Worm (Caenorhabditis elegans): ENCODE results near the gene srh-76.

srh-76 gene

DNA sequence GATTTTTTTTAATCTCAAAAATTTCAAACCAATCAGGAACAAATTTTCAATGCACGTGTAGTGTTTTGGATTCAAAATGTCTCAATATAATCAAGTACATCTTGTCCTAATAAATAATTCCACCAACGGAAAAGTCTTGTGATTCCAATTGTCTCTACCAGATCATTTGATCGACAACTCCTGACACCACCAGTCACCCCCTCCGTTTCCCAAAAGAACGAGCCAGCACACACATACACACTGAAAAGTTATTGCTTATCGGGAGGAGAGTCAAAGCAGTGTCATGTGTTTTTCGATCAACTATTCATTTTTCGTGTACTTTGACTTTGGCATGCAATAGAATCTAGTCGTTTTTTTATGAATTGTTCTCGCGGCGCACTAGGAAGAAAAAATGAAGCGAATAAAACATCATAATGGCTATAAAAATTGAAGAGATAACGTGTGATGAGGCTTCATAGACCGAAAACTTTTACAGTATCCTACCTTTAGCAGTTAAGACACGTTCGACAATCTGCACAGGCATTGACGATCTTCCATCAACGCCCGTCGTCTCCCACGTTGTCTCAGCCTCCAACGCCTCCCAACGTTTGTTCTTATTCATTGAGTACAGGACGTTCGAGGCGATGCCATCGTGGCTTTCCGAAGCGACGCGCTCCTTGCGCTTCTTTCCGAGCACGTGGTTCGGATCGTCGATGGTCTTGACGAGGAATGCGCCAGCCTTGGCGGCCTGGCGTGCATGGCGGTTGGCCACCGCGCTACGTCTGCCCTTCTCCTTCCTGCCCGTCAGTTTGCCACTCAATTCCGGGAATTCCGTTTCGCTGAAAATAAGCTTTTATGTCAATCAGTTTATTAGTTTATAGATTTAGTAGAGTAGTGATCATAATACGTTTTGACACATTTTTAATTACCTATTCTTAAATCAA is 10.0 kb downstream of the srh-76 start (continued):
- TF ChIP-seq dpl-1 (GFP tag; optimal IDR thresholded peaks at IDR 0.05), result peak in 2 of 3 experiments; percentile 33 to 41
- peak; percentile 38 for TF ChIP-seq mep-1 (tag; optimal IDR thresholded peaks at IDR 0.05)
- TF ChIP-seq lin-35 (GFP tag; optimal IDR thresholded peaks at IDR 0.05), result peak; percentile 33 to 58
- TF ChIP-seq nhr-11 (tag; optimal IDR thresholded peaks at IDR 0.05), result peak; percentile 73
- peak; percentile 33 for TF ChIP-seq snpc-4 (tag; optimal IDR thresholded peaks at IDR 0.05)

- no peak for TF ChIP-seq F16B12.6 (tag; optimal IDR thresholded peaks at IDR 0.05)
- TF ChIP-seq mep-1 (tag; optimal IDR thresholded peaks at IDR 0.05), result peak; percentile 78
- TF ChIP-seq nhr-28 (tag; optimal IDR thresholded peaks at IDR 0.05), result no peak
- TF ChIP-seq ceh-63 (GFP tag; optimal IDR thresholded peaks at IDR 0.05), result no peak
- TF ChIP-seq fos-1 (tag; optimal IDR thresholded peaks at IDR 0.05), result no peak
- no peak for TF ChIP-seq alr-1 (tag; optimal IDR thresholded peaks at IDR 0.05; ENCODE audit: borderline replicate concordance)
- no peak for TF ChIP-seq egl-13 (tag; optimal IDR thresholded peaks at IDR 0.05)
- TF ChIP-seq dsc-1 (tag; optimal IDR thresholded peaks at IDR 0.05), result peak; percentile 31
- TF ChIP-seq pag-3 (tag; optimal IDR thresholded peaks at IDR 0.05; ENCODE audit: borderline replicate concordance, insufficient read depth), result peak; percentile 67
- TF ChIP-seq nhr-76 (tag; optimal IDR thresholded peaks at IDR 0.05), result no peak
- peak; percentile 61 for TF ChIP-seq lin-13 (GFP tag; optimal IDR thresholded peaks at IDR 0.05)
- TF ChIP-seq unc-130 (tag; optimal IDR thresholded peaks at IDR 0.05), result peak; percentile 93
- no peak for TF ChIP-seq pqm-1 (tag; optimal IDR thresholded peaks at IDR 0.05)
- no peak for TF ChIP-seq unc-30 (tag; optimal IDR thresholded peaks at IDR 0.05)
- peak; percentile 64 for TF ChIP-seq C16A3.4 (tag; optimal IDR thresholded peaks at IDR 0.05)
- no peak for TF ChIP-seq isw-1 (GFP tag; IDR thresholded peaks at IDR 0.05)
- no peak for TF ChIP-seq sox-4 (tag; optimal IDR thresholded peaks at IDR 0.05)
- TF ChIP-seq elt-3 (tag; optimal IDR thresholded peaks at IDR 0.05), result peak in 1 of 6 experiments; percentile 90
- peak; percentile 67 for TF ChIP-seq pax-3 (tag; optimal IDR thresholded peaks at IDR 0.05)
- TF ChIP-seq snpc-4 (tag; optimal IDR thresholded peaks at IDR 0.05), result peak; percentile 68
- TF ChIP-seq nhr-47 (tag; optimal IDR thresholded peaks at IDR 0.05), result peak; percentile 79
- no peak for TF ChIP-seq nhr-84 (tag; optimal IDR thresholded peaks at IDR 0.05)
- TF ChIP-seq ces-1 (GFP tag; optimal IDR thresholded peaks at IDR 0.05), result no peak
- peak; percentile 78 for TF ChIP-seq irx-1 (tag; optimal IDR thresholded peaks at IDR 0.05)
- peak; percentile 66 for TF ChIP-seq C04F5.9 (tag; optimal IDR thresholded peaks at IDR 0.05)
- TF ChIP-seq lin-14 (GFP tag; optimal IDR thresholded peaks at IDR 0.05), result peak; percentile 91
- TF ChIP-seq nhr-85 (tag), result peak; percentile 99
- peak; percentile 59 for TF ChIP-seq ceh-8 (GFP tag; optimal IDR thresholded peaks at IDR 0.05)
- peak; percentile 80 for TF ChIP-seq rnt-1 (tag; optimal IDR thresholded peaks at IDR 0.05)
- TF ChIP-seq lin-15B (tag; optimal IDR thresholded peaks at IDR 0.05), result no peak
- TF ChIP-seq unc-98 (GFP tag; IDR thresholded peaks at IDR 0.05), result no peak
- peak; percentile 78 for TF ChIP-seq xbp-1 (tag; optimal IDR thresholded peaks at IDR 0.05)
- TF ChIP-seq nhr-11 (tag; optimal IDR thresholded peaks at IDR 0.05), result peak; percentile 44
- TF ChIP-seq ceh-82 (tag; optimal IDR thresholded peaks at IDR 0.05), result no peak
- TF ChIP-seq skn-1 (tag; optimal IDR thresholded peaks at IDR 0.05), result peak; percentile 87
- TF ChIP-seq swsn-7 (tag; optimal IDR thresholded peaks at IDR 0.05), result peak; percentile 58
- peak; percentile 52 to 89 for TF ChIP-seq lin-35 (GFP tag; optimal IDR thresholded peaks at IDR 0.05)
- no peak for TF ChIP-seq mef-2 (tag; optimal IDR thresholded peaks at IDR 0.05)
- TF ChIP-seq lsy-2 (tag; optimal IDR thresholded peaks at IDR 0.05), result peak; percentile 56 to 77
- no peak for TF ChIP-seq nhr-77 (tag; optimal IDR thresholded peaks at IDR 0.05)
- TF ChIP-seq nhr-237 (tag; optimal IDR thresholded peaks at IDR 0.05), result no peak
- peak; percentile 91 for TF ChIP-seq snu-23 (GFP tag; optimal IDR thresholded peaks at IDR 0.05)
- TF ChIP-seq tlp-1 (tag; optimal IDR thresholded peaks at IDR 0.05), result no peak
- TF ChIP-seq ets-5 (GFP tag; IDR thresholded peaks at IDR 0.05), result no peak
- TF ChIP-seq nhr-71 (tag; optimal IDR thresholded peaks at IDR 0.05), result peak; percentile 97
- TF ChIP-seq ztf-4 (tag; optimal IDR thresholded peaks at IDR 0.05), result peak; percentile 89
- peak; percentile 98 for TF ChIP-seq nhr-20 (tag; optimal IDR thresholded peaks at IDR 0.05)
- TF ChIP-seq C34B4.2 (tag; optimal IDR thresholded peaks at IDR 0.05), result no peak
Measured at ce11 chrV:5844349-5844760, 10.7 kb downstream of the srh-76 start.

All from whole organism, L1 larva.